Fruit fly (Drosophila melanogaster) whole organism, pupa: ENCODE results near the gene Pcmt.
A peak's percentile ranks its signal among the peaks of the same experiment; 100 is the strongest.

Source experiments
- CG12605 ChIP-seq: fragments of 200-800 bp; sonication (Bioruptor generic); IDR thresholded peaks from 2 replicates; pipeline ENCODE4 v1.3.6; 2022; ENCODE audit warnings: missing biosample characterization, missing genetic modification characterization
- CG13204 ChIP-seq: fragments of 200-800 bp; sonication (Bioruptor generic); optimal IDR thresholded peaks from 2 replicates; lab custom pipeline; 2018; ENCODE audit warnings: missing biosample characterization, mild to moderate bottlenecking, missing genetic modification characterization, moderate library complexity
- CG14655 ChIP-seq: fragments of 200-800 bp; sonication (Bioruptor generic); optimal IDR thresholded peaks from 3 replicates; lab custom pipeline; 2017; ENCODE audit warnings: mild to moderate bottlenecking, missing biosample characterization, missing genetic modification reagents, missing genetic modification characterization
- CG15710 ChIP-seq: fragments of 200-800 bp; sonication (Bioruptor generic); optimal IDR thresholded peaks from 2 replicates; lab custom pipeline; 2018; ENCODE audit warnings: missing biosample characterization, mild to moderate bottlenecking, missing genetic modification characterization, moderate library complexity
- CG17806 ChIP-seq: fragments of 200-800 bp; sonication (Bioruptor generic); optimal IDR thresholded peaks from 2 replicates; lab custom pipeline; 2018; ENCODE audit warnings: missing biosample characterization, mild to moderate bottlenecking, missing genetic modification characterization, moderate library complexity
- CG32121 ChIP-seq: fragments of 200-800 bp; sonication (Bioruptor generic); IDR thresholded peaks from 2 replicates; pipeline ENCODE4 v1.3.6; 2022; ENCODE audit warnings: missing biosample characterization, missing genetic modification characterization
- CG4496 ChIP-seq: fragments of 200-800 bp; sonication (Bioruptor generic); IDR thresholded peaks from 3 replicates; pipeline ENCODE4 v1.3.6; 2022; ENCODE audit warnings: missing biosample characterization, missing genetic modification characterization
- CG8301 ChIP-seq: fragments of 200-800 bp; sonication (Bioruptor generic); optimal IDR thresholded peaks from 2 replicates; lab custom pipeline; 2018; ENCODE audit warnings: missing biosample characterization, mild to moderate bottlenecking, missing genetic modification characterization
- CG9948 ChIP-seq: fragments of 200-800 bp; sonication (Bioruptor generic); optimal IDR thresholded peaks from 2 replicates; lab custom pipeline; 2018; ENCODE audit warnings: missing biosample characterization, mild to moderate bottlenecking, missing genetic modification characterization, moderate library complexity
- D1 ChIP-seq: fragments of 200-800 bp; sonication (Bioruptor generic); optimal IDR thresholded peaks from 2 replicates; lab custom pipeline; 2018; ENCODE audit warnings: missing biosample characterization, mild to moderate bottlenecking, missing genetic modification characterization, moderate library complexity
- EcR ChIP-seq: fragments of 200-800 bp; sonication (Bioruptor generic); optimal IDR thresholded peaks from 3 replicates; lab custom pipeline; 2019; ENCODE audit warnings: missing biosample characterization, missing genetic modification characterization, mild to moderate bottlenecking, moderate library complexity, missing genetic modification reagents
- Ets98B ChIP-seq: fragments of 200-800 bp; sonication (Bioruptor generic); IDR thresholded peaks from 2 replicates; pipeline ENCODE4 v1.3.6; 2022; ENCODE audit warnings: missing biosample characterization, missing genetic modification characterization
- Pif1A ChIP-seq: fragments of 200-800 bp; sonication (Bioruptor generic); optimal IDR thresholded peaks from 3 replicates; lab custom pipeline; 2016; ENCODE audit warnings: missing biosample characterization, missing genetic modification characterization
- Pif1B ChIP-seq: fragments of 200-800 bp; sonication (Bioruptor generic); optimal IDR thresholded peaks from 3 replicates; lab custom pipeline; 2016; ENCODE audit warnings: missing biosample characterization, missing genetic modification characterization
- Snoo ChIP-seq: fragments of 200-800 bp; sonication (Bioruptor generic); optimal IDR thresholded peaks from 3 replicates; lab custom pipeline; 2017; ENCODE audit warnings: missing biosample characterization, mild to moderate bottlenecking, missing genetic modification characterization, inconsistent platforms
- fd96Ca ChIP-seq: fragments of 200-800 bp; sonication (Bioruptor generic); IDR thresholded peaks from 3 replicates; pipeline ENCODE4 v1.3.6; 2022; ENCODE audit warnings: missing biosample characterization, missing genetic modification characterization
- rn ChIP-seq: fragments of 200-800 bp; sonication (Bioruptor generic); IDR thresholded peaks from 2 replicates; pipeline ENCODE4 v1.3.6; 2022; ENCODE audit warnings: missing biosample characterization, missing genetic modification characterization

The Pcmt gene

dm6 chr3R:5591398-5591853 is 37.3 kb upstream of the Pcmt start, which contains the start of the genes noi and Vha26:
TSS of gene noi (minus strand) at chr3R:5591459.
TSS of gene Vha26 (plus strand) at chr3R:5591763.
- TF ChIP-seq CG4496 (GFP tag; lab: Robert Waterston, UW) (no peak), CG15710 (tag; lab: Kevin White, UChicago) (peak; percentile 15)

DNA sequence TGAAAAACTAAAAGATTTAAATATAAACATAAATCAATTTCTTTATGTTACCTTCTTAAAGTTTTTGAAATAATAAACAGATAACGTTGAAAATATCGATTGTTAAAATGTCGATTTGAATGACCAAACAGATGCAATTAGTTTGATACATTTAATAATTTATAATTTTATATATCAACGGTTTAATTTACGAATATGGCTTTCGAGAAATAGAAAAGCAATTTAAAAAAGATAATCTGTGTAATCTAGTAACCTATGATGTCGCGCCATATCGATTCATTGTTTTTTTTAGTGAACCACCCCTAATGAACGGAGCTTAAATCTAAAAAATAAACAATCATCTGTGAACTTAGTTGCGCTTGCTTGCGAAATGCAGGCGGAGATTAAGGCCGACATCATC is 34.5 kb upstream of the Pcmt start, which contains the start of gene PolZ2:
Gene PolZ2 (plus strand): TSS at position 301 of the 400 bp plus-strand sequence.
- TF ChIP-seq CG15710 (tag; lab: Kevin White, UChicago) (no peak), Snoo (tag; lab: Kevin White, UChicago) (no peak), EcR (no peak), Pif1B (GFP tag; lab: Kevin White, UChicago) (no peak), Ets98B (GFP tag; lab: Robert Waterston, UW) (no peak), CG12605 (GFP tag; lab: Robert Waterston, UW) (no peak), rn (no peak), CG17806 (tag; lab: Kevin White, UChicago) (no peak), CG9948 (no peak), Pif1A (GFP tag; lab: Kevin White, UChicago) (no peak), fd96Ca (GFP tag; lab: Robert Waterston, UW) (no peak), CG14655 (GFP tag; lab: Kevin White, UChicago) (no peak)

DNA sequence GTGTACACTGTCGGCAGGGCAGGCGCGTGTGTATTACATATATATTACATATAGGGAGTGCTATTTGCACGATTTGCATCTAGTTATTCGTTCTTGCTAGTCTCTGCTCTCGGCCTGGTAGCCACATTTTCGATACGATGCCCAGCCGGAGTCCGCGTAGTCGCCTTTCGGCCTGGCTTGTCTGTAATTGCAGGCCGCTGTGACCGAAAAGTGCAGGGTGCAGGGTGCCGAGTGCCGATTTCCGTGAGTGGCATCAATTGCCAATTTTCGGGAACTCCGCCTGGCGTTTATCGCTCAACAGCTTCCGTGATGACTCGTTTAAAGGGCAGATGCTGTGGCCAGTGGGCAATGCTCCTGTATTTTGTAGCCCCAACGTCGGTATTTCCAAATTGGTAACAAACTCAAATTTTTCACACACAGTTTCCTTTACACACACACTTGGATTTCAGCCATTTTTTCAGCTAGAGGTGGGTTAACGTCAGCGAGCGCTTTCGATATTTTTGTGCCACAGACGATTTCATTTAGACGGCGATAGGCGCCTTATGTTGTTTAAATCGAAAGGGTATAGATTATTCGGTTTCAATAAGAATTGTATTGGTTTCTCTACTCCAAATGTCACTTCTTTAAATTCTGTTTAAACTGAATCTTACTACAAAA is 33.9 kb upstream of the Pcmt start, which contains the start of gene CG2926:
Gene CG2926 (minus strand): TSS at position 518 of the 657 bp plus-strand sequence.
- TF ChIP-seq Snoo (tag; lab: Kevin White, UChicago) (no peak), Ets98B (GFP tag; lab: Robert Waterston, UW) (peak; percentile 19; the same call in 1 of the 2 replicates), CG12605 (GFP tag; lab: Robert Waterston, UW) (0 out of 2 replicates have a peak, but pooled peaks have one; percentile 32), rn (0 out of 2 replicates have a peak, but pooled peaks have one; percentile 12), EcR (no peak), CG32121 (0 out of 2 replicates have a peak, but pooled peaks have one; percentile 32), CG4496 (GFP tag; lab: Robert Waterston, UW) (0 out of 3 replicates have a peak, but pooled peaks have one; percentile 46)

- TF ChIP-seq EcR (peak; percentile 94), CG13204 (GFP tag; lab: Kevin White, UChicago) (no peak)
- TF ChIP-seq, all 21 proteins: peak for 1
Observed at dm6 chr3R:5573883-5574282, 19.8 kb upstream of the Pcmt start.

dm6 chr3R:5572900-5573665 is 19.0 kb upstream of the Pcmt start:
- TF ChIP-seq fd96Ca (GFP tag; lab: Robert Waterston, UW) = 0 out of 3 replicates have a peak, but pooled peaks have one; percentile 35
- peak; percentile 30 for TF ChIP-seq Pif1B (GFP tag; lab: Kevin White, UChicago)
- TF ChIP-seq EcR = peak; percentile 83
- peak; percentile 12 for TF ChIP-seq CG9948
- no peak for TF ChIP-seq D1 (tag; lab: Kevin White, UChicago)

DNA sequence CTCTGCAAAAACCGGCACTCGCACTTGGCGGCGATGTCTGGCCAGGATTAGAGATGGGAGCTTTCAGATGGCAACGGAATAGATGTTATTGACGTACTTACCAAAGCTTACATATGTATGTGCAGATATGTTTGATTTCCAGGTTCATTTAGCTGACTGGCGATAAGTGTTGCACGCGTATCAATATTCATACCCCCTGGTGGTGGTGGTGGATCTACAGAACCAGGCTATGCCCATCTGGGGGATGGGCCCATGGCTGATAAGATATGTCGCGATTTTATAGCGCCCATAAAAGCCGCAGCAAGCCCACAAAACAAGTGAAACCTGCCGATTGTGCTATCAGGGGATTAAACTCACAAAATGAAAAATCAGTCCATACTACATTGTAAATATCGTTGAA is 17.6 kb upstream of the Pcmt start:
- peak; percentile 43 for TF ChIP-seq EcR
- TF ChIP-seq CG4496 (GFP tag; lab: Robert Waterston, UW) = no peak

- TF ChIP-seq rn (no peak), CG8301 (tag; lab: Kevin White, UChicago) (no peak), CG32121 (no peak), CG12605 (GFP tag; lab: Robert Waterston, UW) (0 out of 2 replicates have a peak, but pooled peaks have one; percentile 1), fd96Ca (GFP tag; lab: Robert Waterston, UW) (0 out of 3 replicates have a peak, but pooled peaks have one; percentile 39)
Observed at dm6 chr3R:5571437-5571750, 17.3 kb upstream of the Pcmt start.

DNA sequence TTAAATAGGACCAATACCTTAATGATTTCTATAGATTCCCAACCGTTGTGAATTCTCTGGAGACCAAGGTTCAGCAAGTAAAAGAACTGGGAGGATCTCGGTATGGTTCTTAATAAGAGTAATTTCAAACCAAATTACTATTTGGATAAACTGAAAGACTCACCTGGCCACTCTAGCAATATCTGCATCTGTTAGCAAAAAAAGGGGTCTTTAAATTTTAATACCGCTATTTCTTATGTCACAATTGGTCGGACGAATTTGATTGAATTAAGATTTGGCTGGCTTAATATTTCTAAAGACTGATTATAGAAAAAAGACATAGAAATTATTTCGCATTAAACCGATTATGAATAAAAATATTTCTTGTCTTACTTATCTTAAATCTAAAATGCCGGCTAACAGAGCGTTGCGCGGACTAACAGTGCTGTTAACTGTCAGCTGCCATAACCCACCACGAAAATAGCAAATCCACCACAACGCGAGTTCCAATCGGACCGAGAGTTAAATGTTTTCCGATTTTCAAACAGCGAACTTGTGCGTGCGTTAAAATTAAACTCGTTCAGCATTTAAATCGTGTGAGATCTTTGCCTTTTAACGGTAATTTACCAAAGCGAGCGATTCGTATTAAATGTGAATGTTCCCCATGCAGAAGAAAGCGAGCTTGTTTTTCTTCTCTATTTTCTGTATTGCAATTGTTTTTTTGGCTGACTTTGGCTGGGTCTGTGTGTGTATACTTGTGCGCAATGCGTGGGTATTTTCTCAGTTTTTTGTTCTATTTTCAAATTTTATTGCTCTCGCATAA is 16.7 kb upstream of the Pcmt start, which contains the start of gene CRMP:
Gene CRMP (plus strand): TSS at position 474 of the 802 bp plus-strand sequence.
- no peak for TF ChIP-seq Snoo (tag; lab: Kevin White, UChicago)
- TF ChIP-seq CG8301 (tag; lab: Kevin White, UChicago) = peak; percentile 32
- no peak for TF ChIP-seq CG15710 (tag; lab: Kevin White, UChicago)
- TF ChIP-seq CG32121 = 0 out of 2 replicates have a peak, but pooled peaks have one; percentile 21
- peak; percentile 29; the same call in 1 of the 2 replicates for TF ChIP-seq CG12605 (GFP tag; lab: Robert Waterston, UW)
